Fruit fly (Drosophila melanogaster): ENCODE results near the gene CG33178.

Gene CG33178

DNA sequence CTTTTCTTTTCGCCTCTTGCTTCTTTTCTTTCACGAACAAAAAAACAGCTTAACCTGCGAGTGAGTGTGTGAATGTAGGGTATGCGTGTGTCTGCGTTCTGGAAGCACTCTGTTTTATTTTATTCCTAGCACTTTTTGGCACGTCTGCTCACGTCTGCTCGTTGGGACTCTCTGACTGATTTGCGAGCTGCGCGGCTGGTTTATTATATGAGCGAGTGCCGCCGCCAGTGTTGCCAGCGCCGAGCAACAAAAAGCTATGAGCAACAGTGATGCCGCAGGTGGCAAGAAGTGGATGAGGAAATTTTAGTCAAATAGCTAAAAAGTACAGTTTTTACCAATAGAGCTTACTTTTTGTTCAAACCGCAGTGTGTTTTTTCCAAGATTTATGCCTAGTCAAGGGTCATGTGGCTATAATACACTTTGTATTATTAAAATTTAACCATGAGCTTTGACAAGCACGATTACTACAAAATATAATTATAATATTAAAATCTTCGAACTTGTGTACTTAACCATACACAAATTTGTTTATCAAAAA lies 6.5 kb upstream of the CG33178 start, which contains the start of gene Lsd-2 (continued):
- TF ChIP-seq CG6854 (GFP tag; optimal IDR thresholded peaks at IDR 0.05): peak; percentile 32
- peak; percentile 63 for TF ChIP-seq Sox14 (GFP tag; optimal IDR thresholded peaks at IDR 0.05)
- no peak for TF ChIP-seq lz (GFP tag; optimal IDR thresholded peaks at IDR 0.05)
- TF ChIP-seq cyc (GFP tag; optimal IDR thresholded peaks at IDR 0.05): no peak
- TF ChIP-seq CG4318 (GFP tag; optimal IDR thresholded peaks at IDR 0.05): peak; percentile 24
- TF ChIP-seq dac (GFP tag; optimal IDR thresholded peaks at IDR 0.05): no peak
- no peak for TF ChIP-seq CG8632 (GFP tag; optimal IDR thresholded peaks at IDR 0.05)
- TF ChIP-seq CG1621 (tag; optimal IDR thresholded peaks at IDR 0.05): no peak
- peak; percentile 41; the same call in 2 of the 3 replicates for TF ChIP-seq CG8119 (GFP tag; IDR thresholded peaks at IDR 0.05)
- TF ChIP-seq vri (GFP tag; optimal IDR thresholded peaks at IDR 0.05): peak; percentile 70
- TF ChIP-seq CG6276 (GFP tag; optimal IDR thresholded peaks at IDR 0.05): no peak
- peak; percentile 42 for TF ChIP-seq CG16779 (tag; optimal IDR thresholded peaks at IDR 0.05)
- TF ChIP-seq spab (GFP tag; optimal IDR thresholded peaks at IDR 0.05): no peak
- TF ChIP-seq Blimp-1 (GFP tag; optimal IDR thresholded peaks at IDR 0.05): no peak
- peak; percentile 7 for TF ChIP-seq CG10669 (GFP tag; optimal IDR thresholded peaks at IDR 0.05)
- no peak for TF ChIP-seq CG11762 (GFP tag; optimal IDR thresholded peaks at IDR 0.05; ENCODE audit: insufficient read depth)
- TF ChIP-seq fkh (GFP tag; optimal IDR thresholded peaks at IDR 0.05): peak; percentile 12
- TF ChIP-seq CG6808 (GFP tag; optimal IDR thresholded peaks at IDR 0.05): peak; percentile 47
- TF ChIP-seq Sox15 (GFP tag; optimal IDR thresholded peaks at IDR 0.05): no peak
- TF ChIP-seq Ets96B (tag; optimal IDR thresholded peaks at IDR 0.05): no peak
- TF ChIP-seq Hr38 (GFP tag; optimal IDR thresholded peaks at IDR 0.05): no peak

DNA sequence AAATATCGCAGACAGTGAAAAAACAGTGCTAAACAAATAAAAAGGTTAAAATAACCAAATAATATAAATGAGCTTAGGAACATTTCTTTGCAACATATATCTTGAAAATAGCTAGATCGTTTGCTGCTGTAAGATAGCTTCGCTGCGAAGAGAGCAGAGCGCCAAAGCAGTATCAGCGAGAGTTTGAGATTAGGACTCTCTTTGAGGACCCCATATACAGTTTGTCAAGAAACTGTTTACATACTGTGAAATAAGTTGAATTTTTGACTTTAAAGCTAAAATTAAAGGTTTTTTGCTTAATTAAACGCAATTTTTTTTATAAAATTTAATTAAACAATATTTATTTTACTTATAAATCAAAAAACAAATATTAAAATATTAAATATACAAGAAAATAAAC lies 6.0 kb upstream of the CG33178 start:
- 0 out of 3 replicates have a peak, but pooled peaks have one; percentile 31 for TF ChIP-seq eg (GFP tag; IDR thresholded peaks at IDR 0.05)
- no peak for TF ChIP-seq OdsH (GFP tag; optimal IDR thresholded peaks at IDR 0.05)
- no peak for TF ChIP-seq CG3032 (tag; optimal IDR thresholded peaks at IDR 0.05)
- TF ChIP-seq CG15336 (GFP tag; IDR thresholded peaks at IDR 0.05): peak; percentile 28; the same call in 1 of the 2 replicates

- TF ChIP-seq CG8632 (GFP tag; optimal IDR thresholded peaks at IDR 0.05): no peak
- no peak for TF ChIP-seq CG8319 (GFP tag; optimal IDR thresholded peaks at IDR 0.05)
- peak; percentile 33 to 46 for TF ChIP-seq ss (GFP tag; optimal IDR thresholded peaks at IDR 0.05)
- TF ChIP-seq CG1621 (tag; optimal IDR thresholded peaks at IDR 0.05): no peak
- TF ChIP-seq Eip93F (GFP tag; optimal IDR thresholded peaks at IDR 0.05): no peak
- no peak for TF ChIP-seq CG10669 (GFP tag; optimal IDR thresholded peaks at IDR 0.05)
- 0 out of 3 replicates have a peak, but pooled peaks have one; percentile 19 for TF ChIP-seq eg (GFP tag; IDR thresholded peaks at IDR 0.05)
- no peak for TF ChIP-seq OdsH (GFP tag; optimal IDR thresholded peaks at IDR 0.05)
- TF ChIP-seq fd59A (GFP tag; optimal IDR thresholded peaks at IDR 0.05): no peak
- TF ChIP-seq CG4318 (GFP tag; optimal IDR thresholded peaks at IDR 0.05): no peak
- no peak for TF ChIP-seq salr (GFP tag; optimal IDR thresholded peaks at IDR 0.05)
- no peak for TF ChIP-seq Gug (GFP tag; IDR thresholded peaks at IDR 0.05)
- TF ChIP-seq CG16779 (tag; optimal IDR thresholded peaks at IDR 0.05): peak; percentile 21
- no peak for TF ChIP-seq dac (GFP tag; optimal IDR thresholded peaks at IDR 0.05)
- TF ChIP-seq Smox (GFP tag; optimal IDR thresholded peaks at IDR 0.05): no peak
- no peak for TF ChIP-seq lz (GFP tag; optimal IDR thresholded peaks at IDR 0.05)
- no peak for TF ChIP-seq CG7368 (GFP tag; optimal IDR thresholded peaks at IDR 0.05)
- no peak for TF ChIP-seq CG11294 (GFP tag; IDR thresholded peaks at IDR 0.05)
- no peak for TF ChIP-seq fd85E (GFP tag; optimal IDR thresholded peaks at IDR 0.05)
- TF ChIP-seq CG32006 (GFP tag; optimal IDR thresholded peaks at IDR 0.05): no peak
- peak; percentile 92 for TF ChIP-seq svp (GFP tag)
- no peak for TF ChIP-seq CG31627 (GFP tag; optimal IDR thresholded peaks at IDR 0.05)
- TF ChIP-seq CG6276 (GFP tag; optimal IDR thresholded peaks at IDR 0.05): peak; percentile 28
- no peak for TF ChIP-seq CG9139 (GFP tag; optimal IDR thresholded peaks at IDR 0.05)
- TF ChIP-seq dsx (GFP tag; optimal IDR thresholded peaks at IDR 0.05; ENCODE audit: poor library complexity, severe bottlenecking): no peak
- no peak for TF ChIP-seq achi (GFP tag; optimal IDR thresholded peaks at IDR 0.05)
- TF ChIP-seq Eip78C (GFP tag): peak; percentile 65
- no peak for TF ChIP-seq acj6 (GFP tag; optimal IDR thresholded peaks at IDR 0.05)
- TF ChIP-seq Met (GFP tag; optimal IDR thresholded peaks at IDR 0.05): no peak
- TF ChIP-seq Sox102F (GFP tag; optimal IDR thresholded peaks at IDR 0.05): no peak
- no peak for TF ChIP-seq CG8119 (GFP tag; IDR thresholded peaks at IDR 0.05)
- TF ChIP-seq CG11762 (GFP tag; optimal IDR thresholded peaks at IDR 0.05; ENCODE audit: insufficient read depth): no peak
- TF ChIP-seq Ets96B (tag; optimal IDR thresholded peaks at IDR 0.05): no peak
- no peak for TF ChIP-seq cyc (GFP tag; optimal IDR thresholded peaks at IDR 0.05)
- TF ChIP-seq Blimp-1 (GFP tag; optimal IDR thresholded peaks at IDR 0.05): no peak
These were observed 5.0 kb upstream of the CG33178 start for dm6 chrX:15077576-15078136.
